Fruit fly (Drosophila melanogaster): ENCODE data around the gene CG15725.

Gene CG15725

dm6 chrX:12675798-12676553 is 29.7 kb upstream of the CG15725 start (continued):
- TF ChIP-seq CG6276 (GFP tag; optimal IDR thresholded peaks at IDR 0.05), result no peak
- no peak for TF ChIP-seq CG6163 (GFP tag; IDR thresholded peaks at IDR 0.05)
- no peak for TF ChIP-seq CG3919 (GFP tag; optimal IDR thresholded peaks at IDR 0.05)
- TF ChIP-seq Gug (GFP tag; IDR thresholded peaks at IDR 0.05), result no peak
- no peak for TF ChIP-seq CG8119 (GFP tag; IDR thresholded peaks at IDR 0.05)
- TF ChIP-seq fd85E (GFP tag; optimal IDR thresholded peaks at IDR 0.05), result no peak
- TF ChIP-seq Lpt (GFP tag; optimal IDR thresholded peaks at IDR 0.05), result no peak
- TF ChIP-seq CG3032 (tag; optimal IDR thresholded peaks at IDR 0.05), result no peak
- TF ChIP-seq CG11902 (GFP tag; optimal IDR thresholded peaks at IDR 0.05), result no peak
- no peak for TF ChIP-seq achi (GFP tag; optimal IDR thresholded peaks at IDR 0.05)
- TF ChIP-seq CG8632 (GFP tag; optimal IDR thresholded peaks at IDR 0.05), result no peak
- TF ChIP-seq CG6808 (GFP tag; optimal IDR thresholded peaks at IDR 0.05), result no peak
- TF ChIP-seq net (GFP tag; optimal IDR thresholded peaks at IDR 0.05), result no peak
- peak; percentile 10 for TF ChIP-seq pdm3 (GFP tag; optimal IDR thresholded peaks at IDR 0.05)
- peak; percentile 10 for TF ChIP-seq CG31627 (GFP tag; optimal IDR thresholded peaks at IDR 0.05)
- no peak for TF ChIP-seq CG10669 (GFP tag; optimal IDR thresholded peaks at IDR 0.05)
- no peak for TF ChIP-seq salr (GFP tag; optimal IDR thresholded peaks at IDR 0.05)

dm6 chrX:12676554-12677336 is 28.9 kb upstream of the CG15725 start:
- peak; percentile 17 for TF ChIP-seq Smox (GFP tag; optimal IDR thresholded peaks at IDR 0.05)
- no peak for TF ChIP-seq CG11902 (GFP tag; optimal IDR thresholded peaks at IDR 0.05)
- peak; percentile 14 for TF ChIP-seq Hr38 (GFP tag; optimal IDR thresholded peaks at IDR 0.05)
- peak; percentile 6 for TF ChIP-seq CG34406 (GFP tag; optimal IDR thresholded peaks at IDR 0.05)
- peak; percentile 77 for TF ChIP-seq CG15336 (GFP tag; IDR thresholded peaks at IDR 0.05)
- TF ChIP-seq CG32006 (GFP tag; optimal IDR thresholded peaks at IDR 0.05), result peak; percentile 39
- no peak for TF ChIP-seq CG31627 (GFP tag; optimal IDR thresholded peaks at IDR 0.05)
- TF ChIP-seq spab (GFP tag; optimal IDR thresholded peaks at IDR 0.05), result peak; percentile 68
- TF ChIP-seq Hr39 (GFP tag; optimal IDR thresholded peaks at IDR 0.05), result no peak
- no peak for TF ChIP-seq acj6 (GFP tag; optimal IDR thresholded peaks at IDR 0.05)
- peak; percentile 72 for TF ChIP-seq Blimp-1 (GFP tag; optimal IDR thresholded peaks at IDR 0.05)
- TF ChIP-seq fd85E (GFP tag; optimal IDR thresholded peaks at IDR 0.05), result peak; percentile 2
- TF ChIP-seq svp (GFP tag), result peak; percentile 60
- TF ChIP-seq CG10669 (GFP tag; optimal IDR thresholded peaks at IDR 0.05), result peak; percentile 59
- TF ChIP-seq Hr4 (GFP tag; optimal IDR thresholded peaks at IDR 0.05), result peak; percentile 9
- no peak; the same call in 1 of the 2 replicates for TF ChIP-seq CG11294 (GFP tag; IDR thresholded peaks at IDR 0.05)
- peak; percentile 90 for TF ChIP-seq CG6163 (GFP tag; IDR thresholded peaks at IDR 0.05)
- TF ChIP-seq eg (GFP tag; IDR thresholded peaks at IDR 0.05), result peak; percentile 89
- TF ChIP-seq CG3032 (tag; optimal IDR thresholded peaks at IDR 0.05), result peak; percentile 34
- TF ChIP-seq CG6854 (GFP tag; optimal IDR thresholded peaks at IDR 0.05), result peak; percentile 76
- peak; percentile 31 for TF ChIP-seq CG10631 (GFP tag; optimal IDR thresholded peaks at IDR 0.05)
- TF ChIP-seq ss (GFP tag; optimal IDR thresholded peaks at IDR 0.05), result peak; percentile 95 to 96
- TF ChIP-seq Eip75B (GFP tag; optimal IDR thresholded peaks at IDR 0.05), result peak; percentile 70
- TF ChIP-seq cyc (GFP tag; optimal IDR thresholded peaks at IDR 0.05), result peak; percentile 18
- TF ChIP-seq CG11762 (GFP tag; optimal IDR thresholded peaks at IDR 0.05; ENCODE audit: insufficient read depth), result peak; percentile 16
- TF ChIP-seq fd59A (GFP tag; optimal IDR thresholded peaks at IDR 0.05), result peak; percentile 22
- peak; percentile 6 for TF ChIP-seq fkh (GFP tag; optimal IDR thresholded peaks at IDR 0.05)
- TF ChIP-seq Sox102F (GFP tag; optimal IDR thresholded peaks at IDR 0.05), result peak; percentile 76
- peak; percentile 88 for TF ChIP-seq CG6808 (GFP tag; optimal IDR thresholded peaks at IDR 0.05)
- TF ChIP-seq CG7368 (GFP tag; optimal IDR thresholded peaks at IDR 0.05), result peak; percentile 0
- peak; percentile 75 for TF ChIP-seq CG8119 (GFP tag; IDR thresholded peaks at IDR 0.05)
- peak; percentile 73 for TF ChIP-seq CG16779 (tag; optimal IDR thresholded peaks at IDR 0.05)
- TF ChIP-seq Ets21C (GFP tag; optimal IDR thresholded peaks at IDR 0.05), result no peak
- TF ChIP-seq CG8632 (GFP tag; optimal IDR thresholded peaks at IDR 0.05), result peak; percentile 52
- peak; percentile 83 for TF ChIP-seq Eip78C (GFP tag)
- peak; percentile 30 for TF ChIP-seq CG3919 (GFP tag; optimal IDR thresholded peaks at IDR 0.05)
- TF ChIP-seq CG6792 (GFP tag; optimal IDR thresholded peaks at IDR 0.05), result peak; percentile 29
- TF ChIP-seq Lpt (GFP tag; optimal IDR thresholded peaks at IDR 0.05), result peak; percentile 82
- TF ChIP-seq topi (GFP tag; optimal IDR thresholded peaks at IDR 0.05), result peak; percentile 48
- peak; percentile 46 for TF ChIP-seq Sox14 (GFP tag; optimal IDR thresholded peaks at IDR 0.05)

All from whole organism, prepupa.